Worm (Caenorhabditis elegans) whole organism, young adult: ENCODE measurements around the gene Y51H7C.10.
A peak's percentile ranks its signal among the peaks of the same experiment; 100 is the strongest.

ENCODE experiments used
- B0261.1 ChIP-seq: sonication (generic microtip); optimal IDR thresholded peaks from 2 replicates; lab custom pipeline; 2016; ENCODE audit warnings: mild to moderate bottlenecking, missing genetic modification characterization, moderate library complexity, missing compliant biosample characterization
- F10E7.11 ChIP-seq: sonication (generic microtip); optimal IDR thresholded peaks from 2 replicates; lab custom pipeline; 2017; ENCODE audit warnings: mild to moderate bottlenecking, missing genetic modification characterization, moderate library complexity, missing compliant biosample characterization
- F23B12.7 ChIP-seq: sonication (generic microtip); optimal IDR thresholded peaks from 2 replicates; lab custom pipeline; 2017; ENCODE audit warnings: missing genetic modification characterization, mild to moderate bottlenecking, missing compliant biosample characterization, antibody characterized with exemption, moderate library complexity; ENCODE audit not compliant: insufficient read depth
- F33H1.4 ChIP-seq: fragments of 200-800 bp; sonication (Bioruptor generic); IDR thresholded peaks from 2 replicates; pipeline ENCODE4 v1.3.6; 2022; ENCODE audit warnings: missing genetic modification reagents, missing genetic modification characterization, missing compliant biosample characterization
- F57C9.4 ChIP-seq: sonication (generic microtip); optimal IDR thresholded peaks from 2 replicates; lab custom pipeline; 2017; ENCODE audit warnings: mild to moderate bottlenecking, missing genetic modification characterization, missing compliant biosample characterization
- K11D2.4 ChIP-seq: fragments of 200-800 bp; sonication (Bioruptor generic); IDR thresholded peaks from 2 replicates; pipeline ENCODE4 v1.3.6; 2022; ENCODE audit warnings: missing genetic modification reagents, missing genetic modification characterization, missing compliant biosample characterization
- Y53G8AR.9 ChIP-seq: fragments of 200-800 bp; sonication (Bioruptor generic); conservative IDR thresholded peaks from 2 replicates; pipeline ENCODE4 v1.3.6; 2022; ENCODE audit warnings: missing genetic modification reagents, missing genetic modification characterization, missing compliant biosample characterization
- aptf-2 ChIP-seq: fragments of 200-800 bp; sonication (Bioruptor generic); conservative IDR thresholded peaks from 2 replicates; pipeline ENCODE4 v1.3.6; 2022; ENCODE audit warnings: missing genetic modification reagents, missing genetic modification characterization, missing compliant biosample characterization
- athp-1 ChIP-seq: sonication (generic microtip); optimal IDR thresholded peaks from 2 replicates; lab custom pipeline; 2017; ENCODE audit warnings: mild to moderate bottlenecking, missing genetic modification characterization, missing compliant biosample characterization
- bed-1 ChIP-seq: fragments of 200-800 bp; sonication (Bioruptor generic); IDR thresholded peaks from 2 replicates; pipeline ENCODE4 v1.3.6; 2022; ENCODE audit warnings: missing genetic modification reagents, missing genetic modification characterization, missing compliant biosample characterization
- ceh-79 ChIP-seq: sonication (generic microtip); optimal IDR thresholded peaks from 2 replicates; lab custom pipeline; 2017; ENCODE audit warnings: mild to moderate bottlenecking, missing genetic modification characterization, missing compliant biosample characterization
- die-1 ChIP-seq: sonication (generic microtip); optimal IDR thresholded peaks from 2 replicates; lab custom pipeline; 2016; ENCODE audit warnings: missing genotype, mild to moderate bottlenecking, missing genetic modification characterization, missing compliant biosample characterization
- dox-1 ChIP-seq: fragments of 200-800 bp; sonication (Bioruptor generic); IDR thresholded peaks from 2 replicates; pipeline ENCODE4 v1.3.6; 2022; ENCODE audit warnings: missing genetic modification reagents, missing genetic modification characterization, missing compliant biosample characterization
- dpl-1 ChIP-seq: fragments of 150-350 bp; optimal IDR thresholded peaks from 2 replicates; lab custom pipeline; 2014; ENCODE audit warnings: missing biosample characterization, missing genetic modification reagents, missing genetic modification characterization
- egrh-3 ChIP-seq: fragments of 200-800 bp; sonication (Bioruptor generic); IDR thresholded peaks from 2 replicates; pipeline ENCODE4 v1.3.6; 2022; ENCODE audit warnings: missing genetic modification reagents, missing genetic modification characterization, missing compliant biosample characterization
- ets-4 ChIP-seq: fragments of 200-800 bp; sonication (Bioruptor generic); optimal IDR thresholded peaks from 2 replicates; lab custom pipeline; 2018; ENCODE audit warnings: mild to moderate bottlenecking, missing genetic modification characterization, missing compliant biosample characterization
- gei-17 ChIP-seq: fragments of 200-800 bp; sonication (Bioruptor generic); optimal IDR thresholded peaks from 2 replicates; lab custom pipeline; 2018; ENCODE audit warnings: mild to moderate bottlenecking, missing genetic modification characterization, missing compliant biosample characterization
- hmg-1.2 ChIP-seq: fragments of 200-800 bp; sonication (Bioruptor generic); IDR thresholded peaks from 2 replicates; pipeline ENCODE4 v1.3.6; 2022; ENCODE audit warnings: missing genetic modification reagents, missing genetic modification characterization, missing compliant biosample characterization
- hmg-20 ChIP-seq: fragments of 200-800 bp; sonication (Bioruptor generic); IDR thresholded peaks from 2 replicates; pipeline ENCODE4 v1.3.6; 2022; ENCODE audit warnings: missing genetic modification reagents, missing genetic modification characterization, missing compliant biosample characterization
- lsl-1 ChIP-seq: fragments of 200-800 bp; sonication (Bioruptor generic); optimal IDR thresholded peaks from 2 replicates; lab custom pipeline; 2018; ENCODE audit warnings: mild to moderate bottlenecking, missing genetic modification characterization, moderate library complexity, missing compliant biosample characterization
- mcd-1 ChIP-seq: fragments of 200-800 bp; sonication (Bioruptor generic); IDR thresholded peaks from 2 replicates; pipeline ENCODE4 v1.3.6; 2022; ENCODE audit warnings: missing genetic modification reagents, missing genetic modification characterization, missing compliant biosample characterization
- mel-28 ChIP-seq: sonication (generic microtip); optimal IDR thresholded peaks from 2 replicates; lab custom pipeline; 2016; ENCODE audit warnings: borderline replicate concordance, mild to moderate bottlenecking, missing genetic modification characterization, missing compliant biosample characterization
- mxl-1 ChIP-seq: sonication (generic microtip); optimal IDR thresholded peaks from 2 replicates; lab custom pipeline; 2016; ENCODE audit warnings: missing genetic modification characterization, missing compliant biosample characterization
- nhr-120 ChIP-seq: fragments of 200-800 bp; sonication (Bioruptor generic); IDR thresholded peaks from 2 replicates; pipeline ENCODE4 v1.3.6; 2022; ENCODE audit warnings: missing genetic modification characterization, missing compliant biosample characterization
- rcor-1 ChIP-seq: fragments of 200-800 bp; sonication (Bioruptor generic); IDR thresholded peaks from 2 replicates; pipeline ENCODE4 v1.3.6; 2022; ENCODE audit warnings: missing genetic modification reagents, missing genetic modification characterization, missing compliant biosample characterization
- rec-8 ChIP-seq, 2 experiments: sonication (generic microtip); optimal IDR thresholded peaks; 2 replicates each; lab custom pipeline; 2016; ENCODE audit warnings: mild to moderate bottlenecking in 2 of 2, missing genetic modification characterization in 2 of 2, missing genetic modification reagents in 2 of 2, missing genotype in 2 of 2, missing biosample characterization in 1 of 2, missing compliant biosample characterization in 1 of 2, moderate library complexity in 1 of 2
- repo-1 ChIP-seq: sonication (generic microtip); optimal IDR thresholded peaks from 2 replicates; lab custom pipeline; 2017; ENCODE audit warnings: mild to moderate bottlenecking, missing genetic modification characterization, missing compliant biosample characterization
- sea-2 ChIP-seq: fragments of 200-800 bp; sonication (Bioruptor generic); IDR thresholded peaks from 2 replicates; pipeline ENCODE4 v1.3.6; 2022; ENCODE audit warnings: missing genetic modification characterization, missing compliant biosample characterization
- snpc-1.1 ChIP-seq: sonication (generic microtip); optimal IDR thresholded peaks from 2 replicates; lab custom pipeline; 2017; ENCODE audit warnings: missing genetic modification characterization, mild to moderate bottlenecking, missing compliant biosample characterization, antibody characterized with exemption, moderate library complexity, missing genotype, missing genetic modification reagents; ENCODE audit not compliant: insufficient read depth
- snpc-3.4 ChIP-seq: sonication (generic microtip); optimal IDR thresholded peaks from 2 replicates; lab custom pipeline; 2017; ENCODE audit warnings: missing genetic modification characterization, mild to moderate bottlenecking, missing compliant biosample characterization, antibody characterized with exemption, moderate library complexity, missing genotype, missing genetic modification reagents
- unc-130 ChIP-seq: sonication (generic microtip); optimal IDR thresholded peaks from 2 replicates; lab custom pipeline; 2016; ENCODE audit warnings: missing genetic modification reagents, missing genetic modification characterization, missing compliant biosample characterization
- xnd-1 ChIP-seq: sonication (generic microtip); optimal IDR thresholded peaks from 2 replicates; lab custom pipeline; 2016; ENCODE audit warnings: missing genotype, missing genetic modification reagents, missing genetic modification characterization, missing compliant biosample characterization
- zim-3 ChIP-seq: sonication (generic microtip); optimal IDR thresholded peaks from 2 replicates; lab custom pipeline; 2017; ENCODE audit warnings: mild to moderate bottlenecking, missing genetic modification characterization, moderate library complexity, missing compliant biosample characterization
- ztf-25 ChIP-seq: fragments of 200-800 bp; sonication (Bioruptor generic); IDR thresholded peaks from 2 replicates; pipeline ENCODE4 v1.3.6; 2022; ENCODE audit warnings: missing genetic modification reagents, missing genetic modification characterization, missing compliant biosample characterization
- ztf-26 ChIP-seq: sonication (generic microtip); optimal IDR thresholded peaks from 2 replicates; lab custom pipeline; 2017; ENCODE audit warnings: missing genetic modification characterization, missing compliant biosample characterization
- ztf-6 ChIP-seq: fragments of 200-800 bp; sonication (Bioruptor generic); IDR thresholded peaks from 2 replicates; pipeline ENCODE4 v1.3.6; 2022; ENCODE audit warnings: missing genetic modification reagents, missing genetic modification characterization, missing compliant biosample characterization

Y51H7C.10 gene

ce11 chrII:1446696-1447293, 23.2 kb upstream of the Y51H7C.10 start, which contains the start of gene Y51H7C.12:
Gene Y51H7C.12, minus strand, starts transcription at chrII:1446746.
- TF ChIP-seq aptf-2 (GFP tag; lab: Robert Waterston, UW), result peak; percentile 90

DNA sequence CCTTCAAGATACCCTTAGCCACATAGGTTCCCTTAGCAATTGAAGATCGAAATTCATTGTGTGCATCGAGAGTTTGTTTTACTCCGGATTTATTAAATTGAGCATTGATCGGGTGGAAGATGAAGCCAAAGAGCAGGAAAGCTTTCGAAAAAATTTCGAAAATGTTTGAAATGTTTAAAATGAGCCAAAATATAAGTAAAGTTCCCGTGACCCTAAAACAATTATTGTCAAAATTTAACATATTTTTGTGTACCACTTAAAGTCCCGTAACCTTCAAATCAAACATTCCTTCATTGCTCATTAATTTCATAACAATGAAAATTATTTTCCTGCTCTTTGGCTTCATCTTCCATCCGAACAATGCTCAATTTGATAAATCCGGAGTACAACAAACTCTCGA, 21.4 kb upstream of the Y51H7C.10 start, which contains the start of gene scl-17:
Gene scl-17 (plus strand): TSS at position 301 of the 400 bp plus-strand sequence.
- no peak for TF ChIP-seq Y53G8AR.9 (GFP tag; lab: Robert Waterston, UW)
- no peak for TF ChIP-seq gei-17 (GFP tag; lab: Kevin White, UChicago)
- TF ChIP-seq mxl-1, result no peak
- no peak for TF ChIP-seq dpl-1 (GFP tag; lab: Kevin White, UChicago)
- no peak for TF ChIP-seq F23B12.7 (tag; lab: Kevin White, UChicago)
- no peak for TF ChIP-seq unc-130 (GFP tag; lab: Kevin White, UChicago)
- TF ChIP-seq F10E7.11, result no peak
- TF ChIP-seq aptf-2 (GFP tag; lab: Robert Waterston, UW), result no peak
- TF ChIP-seq dox-1 (GFP tag; lab: Robert Waterston, UW), result no peak
- TF ChIP-seq sea-2 (GFP tag; lab: Robert Waterston, UW), result no peak
- no peak for TF ChIP-seq ztf-6
- no peak for TF ChIP-seq F57C9.4
- TF ChIP-seq athp-1, result no peak
- no peak for TF ChIP-seq rcor-1 (GFP tag; lab: Robert Waterston, UW)
- no peak for TF ChIP-seq mel-28 (tag; lab: Kevin White, UChicago)
- no peak for TF ChIP-seq hmg-1.2 (GFP tag; lab: Robert Waterston, UW)
- no peak for TF ChIP-seq snpc-3.4 (tag; lab: Kevin White, UChicago)
- no peak for TF ChIP-seq hmg-20 (GFP tag; lab: Robert Waterston, UW)
- TF ChIP-seq nhr-120 (GFP tag; lab: Robert Waterston, UW), result no peak

DNA sequence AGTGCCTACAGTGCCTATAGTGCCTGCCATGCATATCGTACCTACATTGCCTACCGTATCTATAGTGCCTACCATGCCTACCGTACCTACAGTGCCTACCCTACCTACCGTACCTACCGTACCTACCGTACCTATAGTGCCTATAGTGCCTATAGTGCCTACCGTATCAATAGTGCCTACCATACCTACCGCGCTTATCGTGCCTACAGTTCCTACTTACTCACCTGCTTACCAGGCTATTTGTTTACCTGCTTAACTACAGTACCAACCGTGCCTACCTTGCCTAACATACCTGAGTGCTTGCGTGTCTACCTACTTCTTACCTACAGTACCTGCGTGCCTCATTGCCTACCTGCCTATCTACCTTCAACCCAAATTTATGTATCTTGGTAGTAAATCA, 17.9 kb upstream of the Y51H7C.10 start:
- TF ChIP-seq xnd-1 (tag; lab: Kevin White, UChicago) (no peak), lsl-1 (GFP tag; lab: Kevin White, UChicago) (no peak), ets-4 (GFP tag; lab: Kevin White, UChicago) (no peak), F33H1.4 (GFP tag; lab: Robert Waterston, UW) (no peak), B0261.1 (tag; lab: Kevin White, UChicago) (no peak), K11D2.4 (no peak), ztf-26 (tag; lab: Kevin White, UChicago) (no peak), egrh-3 (GFP tag; lab: Robert Waterston, UW) (no peak), zim-3 (tag; lab: Kevin White, UChicago) (no peak), die-1 (tag; lab: Kevin White, UChicago) (no peak), ceh-79 (tag; lab: Kevin White, UChicago) (no peak), repo-1 (tag; lab: Kevin White, UChicago) (no peak), mcd-1 (GFP tag; lab: Robert Waterston, UW) (no peak), rec-8 (tag; optimal IDR thresholded peaks at IDR 0.05; lab: Kevin White, UChicago) (no peak), snpc-1.1 (tag; lab: Kevin White, UChicago) (no peak), bed-1 (no peak), ztf-25 (GFP tag; lab: Robert Waterston, UW) (no peak)
